Worm (Caenorhabditis elegans) whole organism, midembryonic: ENCODE results near the gene T07A9.15.

Experiments used
- T22C8.4 ChIP-seq: fragments of 200-800 bp; sonication (Bioruptor generic); IDR thresholded peaks from 2 replicates; pipeline ENCODE4 v1.3.6; 2022; ENCODE audit warnings: missing genetic modification characterization, missing compliant biosample characterization
- cog-1 ChIP-seq: sonication (generic microtip); optimal IDR thresholded peaks from 2 replicates; lab custom pipeline; 2016; ENCODE audit warnings: missing genetic modification characterization, missing compliant biosample characterization
- flt-1 ChIP-seq: fragments of 200-800 bp; sonication (Bioruptor generic); IDR thresholded peaks from 2 replicates; pipeline ENCODE4 v1.3.6; 2022; ENCODE audit warnings: missing genetic modification characterization, missing compliant biosample characterization
- klf-2 ChIP-seq: fragments of 200-800 bp; sonication (Bioruptor generic); conservative IDR thresholded peaks from 2 replicates; pipeline ENCODE4 v1.3.6; 2022; ENCODE audit warnings: missing genetic modification reagents, missing genetic modification characterization, missing compliant biosample characterization
- med-1 ChIP-seq: sonication (generic microtip); optimal IDR thresholded peaks from 2 replicates; lab custom pipeline; 2017; ENCODE audit warnings: missing genetic modification characterization, mild to moderate bottlenecking, missing compliant biosample characterization, antibody characterized with exemption, missing genetic modification reagents; ENCODE audit not compliant: insufficient read depth
- ref-1 ChIP-seq: fragments of 200-800 bp; sonication (Bioruptor generic); conservative IDR thresholded peaks from 2 replicates; pipeline ENCODE4 v1.3.6; 2022; ENCODE audit warnings: missing genetic modification reagents, missing genetic modification characterization, missing compliant biosample characterization
- tab-1 ChIP-seq: fragments of 200-800 bp; sonication (Bioruptor generic); IDR thresholded peaks from 2 replicates; pipeline ENCODE4 v1.3.6; 2022; ENCODE audit warnings: missing genetic modification characterization, missing compliant biosample characterization
- ztf-23 ChIP-seq: fragments of 200-800 bp; sonication (Bioruptor generic); IDR thresholded peaks from 2 replicates; pipeline ENCODE4 v1.3.6; 2022; ENCODE audit warnings: missing genetic modification reagents, missing genetic modification characterization, missing compliant biosample characterization
- ztf-29 ChIP-seq: fragments of 200-800 bp; sonication (Bioruptor generic); IDR thresholded peaks from 2 replicates; pipeline ENCODE4 v1.3.6; 2022; ENCODE audit warnings: missing genetic modification reagents, missing genetic modification characterization, missing compliant biosample characterization

The T07A9.15 gene

ce11 chrIV:387283-388048, 5.9 kb downstream of the T07A9.15 start:
- no peak for TF ChIP-seq flt-1 (GFP tag; lab: Robert Waterston, UW)

ce11 chrIV:386576-386975, 6.8 kb downstream of the T07A9.15 start, which contains the start of gene T07A9.14:
Gene T07A9.14, plus strand, starts transcription at chrIV:386699.
- no peak for TF ChIP-seq klf-2
- no peak for TF ChIP-seq T22C8.4 (GFP tag; lab: Robert Waterston, UW)
- no peak for TF ChIP-seq tab-1 (GFP tag; lab: Robert Waterston, UW)
- no peak for TF ChIP-seq ztf-23 (GFP tag; lab: Robert Waterston, UW)
- no peak for TF ChIP-seq cog-1 (tag; lab: Kevin White, UChicago)
- TF ChIP-seq ztf-29 (GFP tag; lab: Robert Waterston, UW): no peak
- no peak for TF ChIP-seq ref-1 (GFP tag; lab: Robert Waterston, UW)
- TF ChIP-seq flt-1 (GFP tag; lab: Robert Waterston, UW): no peak

- TF ChIP-seq flt-1 (GFP tag; lab: Robert Waterston, UW) (peak; percentile 86), ztf-29 (GFP tag; lab: Robert Waterston, UW) (peak; percentile 85), tab-1 (GFP tag; lab: Robert Waterston, UW) (peak; percentile 78; the same call in 1 of the 2 replicates), T22C8.4 (GFP tag; lab: Robert Waterston, UW) (peak; percentile 72), klf-2 (peak; percentile 87), ztf-23 (GFP tag; lab: Robert Waterston, UW) (peak; percentile 93), cog-1 (tag; lab: Kevin White, UChicago) (peak; percentile 84), ref-1 (GFP tag; lab: Robert Waterston, UW) (0 out of 2 replicates have a peak, but pooled peaks have one; percentile 39)
Measured at ce11 chrIV:385150-385937, 8.0 kb downstream of the T07A9.15 start, which contains the start of gene rps-24. Gene rps-24, plus strand, starts transcription at chrIV:385887.

ce11 chrIV:383135-383731, 10.1 kb downstream of the T07A9.15 start, which contains the start of gene spl-1:
Gene spl-1, minus strand, starts transcription at chrIV:383185.
- TF ChIP-seq cog-1 (tag; lab: Kevin White, UChicago) (no peak), tab-1 (GFP tag; lab: Robert Waterston, UW) (no peak), klf-2 (no peak), med-1 (GFP tag; lab: Kevin White, UChicago) (no peak), ztf-29 (GFP tag; lab: Robert Waterston, UW) (no peak), T22C8.4 (GFP tag; lab: Robert Waterston, UW) (no peak), flt-1 (GFP tag; lab: Robert Waterston, UW) (no peak), ref-1 (GFP tag; lab: Robert Waterston, UW) (no peak), ztf-23 (GFP tag; lab: Robert Waterston, UW) (no peak)

ce11 chrIV:379605-380004, 13.7 kb downstream of the T07A9.15 start:
- TF ChIP-seq ztf-29 (GFP tag; lab: Robert Waterston, UW): no peak
- no peak for TF ChIP-seq cog-1 (tag; lab: Kevin White, UChicago)
- TF ChIP-seq ref-1 (GFP tag; lab: Robert Waterston, UW): no peak
- no peak for TF ChIP-seq T22C8.4 (GFP tag; lab: Robert Waterston, UW)
- TF ChIP-seq tab-1 (GFP tag; lab: Robert Waterston, UW): no peak
- no peak for TF ChIP-seq ztf-23 (GFP tag; lab: Robert Waterston, UW)
- TF ChIP-seq klf-2: no peak
- no peak for TF ChIP-seq med-1 (GFP tag; lab: Kevin White, UChicago)
- no peak for TF ChIP-seq flt-1 (GFP tag; lab: Robert Waterston, UW)

- no peak for TF ChIP-seq cog-1 (tag; lab: Kevin White, UChicago)
- TF ChIP-seq ztf-29 (GFP tag; lab: Robert Waterston, UW): no peak
- no peak for TF ChIP-seq med-1 (GFP tag; lab: Kevin White, UChicago)
- TF ChIP-seq ztf-23 (GFP tag; lab: Robert Waterston, UW): no peak
Measured at ce11 chrIV:378838-379237, 14.5 kb downstream of the T07A9.15 start.

ce11 chrIV:378367-378766, 15.0 kb downstream of the T07A9.15 start:
- TF ChIP-seq cog-1 (tag; lab: Kevin White, UChicago) (no peak), ztf-29 (GFP tag; lab: Robert Waterston, UW) (no peak), ztf-23 (GFP tag; lab: Robert Waterston, UW) (no peak), klf-2 (no peak), flt-1 (GFP tag; lab: Robert Waterston, UW) (no peak)

- TF ChIP-seq ztf-29 (GFP tag; lab: Robert Waterston, UW) (no peak), ztf-23 (GFP tag; lab: Robert Waterston, UW) (no peak)
Measured at ce11 chrIV:377791-378190, 15.6 kb downstream of the T07A9.15 start.

- TF ChIP-seq cog-1 (tag; lab: Kevin White, UChicago) (no peak), ztf-29 (GFP tag; lab: Robert Waterston, UW) (no peak), klf-2 (no peak), ref-1 (GFP tag; lab: Robert Waterston, UW) (no peak), flt-1 (GFP tag; lab: Robert Waterston, UW) (no peak), med-1 (GFP tag; lab: Kevin White, UChicago) (no peak), ztf-23 (GFP tag; lab: Robert Waterston, UW) (no peak), tab-1 (GFP tag; lab: Robert Waterston, UW) (no peak), T22C8.4 (GFP tag; lab: Robert Waterston, UW) (no peak)
Measured at ce11 chrIV:375915-376314, 17.4 kb downstream of the T07A9.15 start, which contains the start of gene fln-1. Gene fln-1, minus strand, starts transcription at chrIV:376015.
